Worm (Caenorhabditis elegans) whole organism, L1 larva: ENCODE results near the gene camt-1.

Experiments
- C16A3.4 ChIP-seq: fragments of 150-350 bp; optimal IDR thresholded peaks from 2 replicates; lab custom pipeline; 2014; ENCODE audit warnings: missing biosample characterization, missing genetic modification characterization
- blmp-1 ChIP-seq: fragments of 150-350 bp; optimal IDR thresholded peaks from 2 replicates; lab custom pipeline; 2014; ENCODE audit warnings: missing biosample characterization, missing genetic modification characterization
- ceh-90 ChIP-seq: sonication (generic microtip); optimal IDR thresholded peaks from 2 replicates; lab custom pipeline; 2016; ENCODE audit warnings: missing genetic modification characterization, missing compliant biosample characterization
- efl-1 ChIP-seq, 4 experiments: fragments of 150-350 bp; optimal IDR thresholded peaks in 3 of 4; peaks in 1 of 4; 1 replicate in 1 of 4; 2 replicates in 3 of 4; lab custom pipeline; 2014; ENCODE audit warnings: missing biosample characterization in 2 of 4, missing genetic modification characterization in 2 of 4, missing genetic modification reagents in 2 of 4
- efl-3 ChIP-seq: fragments of 200-800 bp; sonication (Bioruptor generic); optimal IDR thresholded peaks from 2 replicates; lab custom pipeline; 2018; ENCODE audit warnings: mild to moderate bottlenecking, missing genetic modification characterization, missing compliant biosample characterization
- fkh-8 ChIP-seq: sonication (generic microtip); optimal IDR thresholded peaks from 2 replicates; lab custom pipeline; 2016; ENCODE audit warnings: mild to moderate bottlenecking, missing genetic modification characterization, missing compliant biosample characterization
- grh-1 ChIP-seq: fragments of 200-800 bp; sonication (Bioruptor generic); IDR thresholded peaks from 2 replicates; pipeline ENCODE4 v1.3.6; 2022; ENCODE audit warnings: missing genetic modification reagents, missing genetic modification characterization, missing compliant biosample characterization
- irx-1 ChIP-seq: sonication (generic microtip); optimal IDR thresholded peaks from 2 replicates; lab custom pipeline; 2016; ENCODE audit warnings: missing genetic modification characterization, missing compliant biosample characterization
- isw-1 ChIP-seq: fragments of 200-800 bp; sonication (Bioruptor generic); IDR thresholded peaks from 2 replicates; pipeline ENCODE4 v1.3.6; 2022; ENCODE audit warnings: missing genetic modification characterization, missing compliant biosample characterization
- lin-14 ChIP-seq: fragments of 200-800 bp; sonication (Bioruptor generic); optimal IDR thresholded peaks from 2 replicates; lab custom pipeline; 2018; ENCODE audit warnings: mild to moderate bottlenecking, missing genetic modification characterization, moderate library complexity, missing compliant biosample characterization
- lin-35 ChIP-seq, 2 experiments: fragments of 150-350 bp; optimal IDR thresholded peaks; 2 replicates each; lab custom pipeline; 2014; ENCODE audit warnings: missing biosample characterization in 2 of 2, missing genetic modification characterization in 2 of 2, missing genetic modification reagents in 2 of 2
- lir-3 ChIP-seq: sonication (generic microtip); optimal IDR thresholded peaks from 2 replicates; lab custom pipeline; 2016; ENCODE audit warnings: mild to moderate bottlenecking, missing genetic modification characterization, moderate library complexity, missing compliant biosample characterization; ENCODE audit not compliant: poor library complexity
- mdl-1 ChIP-seq, 2 experiments: fragments of 150-350 bp; optimal IDR thresholded peaks; 2 replicates each; lab custom pipeline; 2014 to 2017; ENCODE audit warnings: missing biosample characterization in 2 of 2, missing genetic modification characterization in 2 of 2, inconsistent platforms in 1 of 2
- mef-2 ChIP-seq: fragments of 150-350 bp; optimal IDR thresholded peaks from 2 replicates; lab custom pipeline; 2014; ENCODE audit warnings: missing biosample characterization, missing genetic modification characterization
- nhr-12 ChIP-seq: sonication (generic microtip); optimal IDR thresholded peaks from 2 replicates; lab custom pipeline; 2017; ENCODE audit warnings: missing biosample characterization, missing genetic modification characterization
- nhr-19 ChIP-seq: fragments of 200-800 bp; sonication (Bioruptor generic); conservative IDR thresholded peaks from 2 replicates; pipeline ENCODE4 v1.3.6; 2022; ENCODE audit warnings: missing genetic modification characterization, missing compliant biosample characterization
- nhr-20 ChIP-seq: sonication (generic microtip); optimal IDR thresholded peaks from 2 replicates; lab custom pipeline; 2016; ENCODE audit warnings: mild to moderate bottlenecking, missing genetic modification characterization, missing compliant biosample characterization
- nhr-47 ChIP-seq: sonication (generic microtip); optimal IDR thresholded peaks from 2 replicates; lab custom pipeline; 2016; ENCODE audit warnings: mild to moderate bottlenecking, missing genetic modification characterization, moderate library complexity, missing compliant biosample characterization
- nhr-71 ChIP-seq: sonication (generic microtip); optimal IDR thresholded peaks from 2 replicates; lab custom pipeline; 2016; ENCODE audit warnings: mild to moderate bottlenecking, missing genetic modification characterization, moderate library complexity, missing compliant biosample characterization
- nhr-76 ChIP-seq: sonication (generic microtip); optimal IDR thresholded peaks from 2 replicates; lab custom pipeline; 2017; ENCODE audit warnings: missing biosample characterization, missing genetic modification characterization
- nhr-77 ChIP-seq: fragments of 150-350 bp; optimal IDR thresholded peaks from 2 replicates; lab custom pipeline; 2014; ENCODE audit warnings: missing biosample characterization, missing genetic modification characterization
- nhr-85 ChIP-seq: sonication (generic microtip); peaks from one replicate; lab custom pipeline; 2016; ENCODE audit warnings: missing genetic modification characterization, inconsistent platforms, missing compliant biosample characterization
- sox-4 ChIP-seq: sonication (generic microtip); optimal IDR thresholded peaks from 2 replicates; lab custom pipeline; 2016; ENCODE audit warnings: missing genetic modification characterization, missing compliant biosample characterization
- sptf-1 ChIP-seq: fragments of 150-350 bp; optimal IDR thresholded peaks from 2 replicates; lab custom pipeline; 2014; ENCODE audit warnings: missing biosample characterization, missing genetic modification characterization
- tlp-1 ChIP-seq: fragments of 150-350 bp; optimal IDR thresholded peaks from 2 replicates; lab custom pipeline; 2014; ENCODE audit warnings: missing biosample characterization, missing genetic modification characterization
- unc-30 ChIP-seq: sonication (generic microtip); optimal IDR thresholded peaks from 2 replicates; lab custom pipeline; 2017; ENCODE audit warnings: missing biosample characterization, missing genetic modification characterization
- unc-62 ChIP-seq: fragments of 150-350 bp; optimal IDR thresholded peaks from 2 replicates; lab custom pipeline; 2014; ENCODE audit warnings: missing biosample characterization, missing genetic modification reagents, missing genetic modification characterization
- vab-15 ChIP-seq: sonication (generic microtip); optimal IDR thresholded peaks from 2 replicates; lab custom pipeline; 2017; ENCODE audit warnings: missing genotype, mild to moderate bottlenecking, missing genetic modification characterization, missing compliant biosample characterization
- ztf-11 ChIP-seq, 2 experiments: sonication (generic microtip); optimal IDR thresholded peaks; 2 replicates each; lab custom pipeline; 2016 to 2017; ENCODE audit warnings: missing genetic modification characterization in 2 of 2, missing biosample characterization in 1 of 2, missing compliant biosample characterization in 1 of 2

The camt-1 gene

ce11 chrII:4474005-4474655, 30.8 kb downstream of the camt-1 start:
- TF ChIP-seq efl-1 (optimal IDR thresholded peaks at IDR 0.05; lab: Kevin White, UChicago) (no peak), efl-1 (GFP tag; optimal IDR thresholded peaks at IDR 0.05 in 1 of 2; lab: Kevin White, UChicago) (peak in 1 of 2 experiments; percentile 59), blmp-1 (tag; lab: Kevin White, UChicago) (no peak), lin-14 (no peak), isw-1 (GFP tag; lab: Robert Waterston, UW) (no peak)

ce11 chrII:4470972-4471645, 33.8 kb downstream of the camt-1 start, which contains the start of gene W06B4.1:
W06B4.1 (plus strand) TSS chrII:4471595.
- TF ChIP-seq nhr-77 (no peak), efl-1 (optimal IDR thresholded peaks at IDR 0.05; lab: Kevin White, UChicago) (peak in 1 of 2 experiments; percentile 17), efl-1 (GFP tag; optimal IDR thresholded peaks at IDR 0.05 in 1 of 2; lab: Kevin White, UChicago) (no peak), nhr-76 (tag; lab: Kevin White, UChicago) (no peak)

ce11 chrII:4468897-4469459, 36.0 kb downstream of the camt-1 start:
- TF ChIP-seq nhr-20 (peak; percentile 1), fkh-8 (tag; lab: Kevin White, UChicago) (no peak)

- TF ChIP-seq unc-62 (GFP tag; lab: Kevin White, UChicago) (no peak), sox-4 (tag; lab: Kevin White, UChicago) (no peak), nhr-12 (tag; lab: Kevin White, UChicago) (no peak), efl-1 (optimal IDR thresholded peaks at IDR 0.05; lab: Kevin White, UChicago) (no peak), efl-1 (GFP tag; optimal IDR thresholded peaks at IDR 0.05 in 1 of 2; lab: Kevin White, UChicago) (no peak), lin-35 (GFP tag; optimal IDR thresholded peaks at IDR 0.05; lab: Kevin White, UChicago) (no peak), ceh-90 (tag; lab: Kevin White, UChicago) (no peak), nhr-47 (tag; lab: Kevin White, UChicago) (no peak), nhr-19 (no peak), unc-30 (no peak), mdl-1 (tag; optimal IDR thresholded peaks at IDR 0.05; lab: Kevin White, UChicago) (no peak), irx-1 (tag; lab: Kevin White, UChicago) (no peak), vab-15 (no peak), mef-2 (tag; lab: Kevin White, UChicago) (no peak), nhr-71 (no peak), efl-3 (GFP tag; lab: Kevin White, UChicago) (no peak), C16A3.4 (tag; lab: Kevin White, UChicago) (no peak), tlp-1 (tag; lab: Kevin White, UChicago) (no peak), grh-1 (GFP tag; lab: Robert Waterston, UW) (no peak), nhr-85 (tag; lab: Kevin White, UChicago) (no peak), lir-3 (tag; lab: Kevin White, UChicago) (no peak)
Observed at ce11 chrII:4467869-4468268, 37.1 kb downstream of the camt-1 start, which contains the start of gene W06B4.2. W06B4.2 (plus strand) TSS chrII:4468169.

- no peak for TF ChIP-seq ztf-11 (tag; optimal IDR thresholded peaks at IDR 0.05; lab: Kevin White, UChicago)
- TF ChIP-seq sptf-1 = no peak
- TF ChIP-seq mef-2 (tag; lab: Kevin White, UChicago) = no peak
- no peak for TF ChIP-seq unc-62 (GFP tag; lab: Kevin White, UChicago)
Observed at ce11 chrII:4462842-4463241, 42.1 kb downstream of the camt-1 start.

ce11 chrII:4460851-4461250, 44.1 kb downstream of the camt-1 start, which contains the start of the genes T12C9.7 and vps-18:
T12C9.7 (minus strand) TSS chrII:4460951.
vps-18 (plus strand) TSS chrII:4461130.
- TF ChIP-seq vab-15 = no peak
